Fruit fly (Drosophila melanogaster): ENCODE results near the gene CG13056.

DNA sequence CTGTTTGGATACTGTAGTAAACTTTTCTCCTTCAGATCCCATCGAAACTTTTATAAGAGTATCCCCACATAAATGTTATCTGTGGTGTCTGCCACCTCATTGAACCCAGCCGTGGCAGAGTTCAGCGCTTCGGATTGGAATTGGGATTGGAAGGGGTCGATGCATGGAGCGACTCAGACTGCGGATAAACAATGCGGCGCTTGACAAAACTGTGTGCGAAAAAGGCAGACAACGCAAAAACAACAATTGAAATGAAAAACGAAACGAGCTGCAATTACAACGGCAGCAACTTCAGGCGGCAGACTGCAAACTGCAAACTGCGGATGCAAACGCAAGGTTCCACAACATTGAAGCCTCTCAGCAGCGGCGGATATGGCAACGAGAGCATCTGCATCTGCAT is 19.1 kb upstream of the CG13056 start, which contains the start of gene CG13062:
- TF ChIP-seq CG8478 (optimal IDR thresholded peaks at IDR 0.05) (no peak), CTCF (optimal IDR thresholded peaks at IDR 0.05) (no peak)
